Fruit fly (Drosophila melanogaster): ENCODE data around the gene Pyroxd1.

Pyroxd1 gene

dm6 chr2L:20086295-20087096, 4.7 kb upstream of the Pyroxd1 start (continued):
- TF ChIP-seq onecut (GFP tag; IDR thresholded peaks at IDR 0.05) (peak; percentile 76), stwl (tag; optimal IDR thresholded peaks at IDR 0.05) (no peak), CG9215 (GFP tag; IDR thresholded peaks at IDR 0.05) (peak; percentile 29; the same call in 1 of the 2 replicates), psq (GFP tag; optimal IDR thresholded peaks at IDR 0.05) (peak; percentile 56), amos (GFP tag; IDR thresholded peaks at IDR 0.05; ENCODE audit: partially characterized antibody) (no peak; the same call in 1 of the 2 replicates), salm (tag; optimal IDR thresholded peaks at IDR 0.05) (peak; percentile 73), Fer3 (tag; optimal IDR thresholded peaks at IDR 0.05) (peak; percentile 80), bbx (GFP tag; IDR thresholded peaks at IDR 0.05; ENCODE audit: partially characterized antibody) (0 out of 2 replicates have a peak, but pooled peaks have one; percentile 53), pzg (GFP tag; optimal IDR thresholded peaks at IDR 0.05) (no peak), CG3726 (GFP tag; IDR thresholded peaks at IDR 0.05) (peak; percentile 77; the same call in 1 of the 3 replicates), Mes4 (GFP tag; optimal IDR thresholded peaks at IDR 0.05) (peak; percentile 78), br (optimal IDR thresholded peaks at IDR 0.05) (no peak), vnd (GFP tag; IDR thresholded peaks at IDR 0.05; ENCODE audit: partially characterized antibody) (peak; percentile 48; the same call in 2 of the 3 replicates), gce (GFP tag; IDR thresholded peaks at IDR 0.05) (peak; percentile 91), Adf1 (GFP tag; IDR thresholded peaks at IDR 0.05) (peak; percentile 90), Asciz (GFP tag; optimal IDR thresholded peaks at IDR 0.05) (peak; percentile 90), kah (GFP tag; optimal IDR thresholded peaks at IDR 0.05) (peak; percentile 95), CG5180 (GFP tag; optimal IDR thresholded peaks at IDR 0.05) (peak; percentile 76), gfzf (GFP tag; optimal IDR thresholded peaks at IDR 0.05) (no peak), lbe (GFP tag; optimal IDR thresholded peaks at IDR 0.05) (peak; percentile 93), org-1 (GFP tag; optimal IDR thresholded peaks at IDR 0.05) (peak; percentile 78), dati (GFP tag; IDR thresholded peaks at IDR 0.05) (peak; percentile 83), CG12104 (GFP tag; optimal IDR thresholded peaks at IDR 0.05) (peak; percentile 68), CG9817 (tag; optimal IDR thresholded peaks at IDR 0.05) (peak; percentile 57), otp (GFP tag; IDR thresholded peaks at IDR 0.05) (peak; percentile 92), Myb (GFP tag; optimal IDR thresholded peaks at IDR 0.05) (peak; percentile 53), run (tag; optimal IDR thresholded peaks at IDR 0.05) (peak; percentile 82), CG14050 (GFP tag; IDR thresholded peaks at IDR 0.05) (peak; percentile 82), hth (optimal IDR thresholded peaks at IDR 0.05) (no peak), CG11247 (GFP tag; IDR thresholded peaks at IDR 0.05) (peak; percentile 63; the same call in 1 of the 2 replicates), Dbx (GFP tag; IDR thresholded peaks at IDR 0.05) (peak; percentile 77), Xrp1 (GFP tag; IDR thresholded peaks at IDR 0.05) (peak; percentile 89), Deaf1 (tag; optimal IDR thresholded peaks at IDR 0.05) (peak; percentile 89), da (GFP tag; optimal IDR thresholded peaks at IDR 0.05) (peak; percentile 22), lmd (GFP tag; IDR thresholded peaks at IDR 0.05) (peak; percentile 79), esg (GFP tag; conservative IDR thresholded peaks at IDR 0.05) (peak; percentile 88), nerfin-2 (GFP tag; IDR thresholded peaks at IDR 0.05; ENCODE audit: partially characterized antibody) (no peak), Oli (tag; optimal IDR thresholded peaks at IDR 0.05) (peak; percentile 81), CG7786 (GFP tag; optimal IDR thresholded peaks at IDR 0.05) (peak; percentile 61), D (optimal IDR thresholded peaks at IDR 0.05) (no peak), D (GFP tag; optimal IDR thresholded peaks at IDR 0.05) (peak; percentile 83), Side (GFP tag; optimal IDR thresholded peaks at IDR 0.05) (peak; percentile 81), NfI (GFP tag; optimal IDR thresholded peaks at IDR 0.05) (peak; percentile 78), CG15479 (GFP tag; optimal IDR thresholded peaks at IDR 0.05) (peak; percentile 89), sd (tag; optimal IDR thresholded peaks at IDR 0.05) (peak; percentile 97), zen (tag; optimal IDR thresholded peaks at IDR 0.05) (peak; percentile 71), CG6254 (GFP tag; optimal IDR thresholded peaks at IDR 0.05) (peak; percentile 72), dpn (GFP tag; optimal IDR thresholded peaks at IDR 0.05) (peak; percentile 68 to 79), HLH3B (GFP tag; IDR thresholded peaks at IDR 0.05) (peak; percentile 84)
